Worm (Caenorhabditis elegans) whole organism, early embryonic: Measurements from ENCODE around the gene col-8.

ENCODE experiments used
- B0310.2 ChIP-seq: sonication (generic microtip); optimal IDR thresholded peaks from 2 replicates; lab custom pipeline; 2016; ENCODE audit warnings: mild to moderate bottlenecking, missing genetic modification characterization, missing compliant biosample characterization
- F13C5.2 ChIP-seq: sonication (generic microtip); optimal IDR thresholded peaks from 2 replicates; lab custom pipeline; 2017; ENCODE audit warnings: mild to moderate bottlenecking, missing genetic modification characterization, inconsistent platforms, missing compliant biosample characterization
- aly-1 ChIP-seq: sonication (generic microtip); optimal IDR thresholded peaks from 2 replicates; lab custom pipeline; 2016; ENCODE audit warnings: missing genetic modification characterization, missing compliant biosample characterization
- ama-1 ChIP-seq: fragments of 150-350 bp; optimal IDR thresholded peaks from 2 replicates; lab custom pipeline; 2014
- ceh-13 ChIP-seq: fragments of 200-800 bp; sonication (Bioruptor generic); optimal IDR thresholded peaks from 2 replicates; lab custom pipeline; 2018; ENCODE audit warnings: mild to moderate bottlenecking, missing genetic modification characterization, missing compliant biosample characterization
- ceh-36 ChIP-seq: sonication (generic microtip); optimal IDR thresholded peaks from 2 replicates; lab custom pipeline; 2016; ENCODE audit warnings: missing genetic modification characterization, inconsistent platforms, missing compliant biosample characterization
- ets-7 ChIP-seq: sonication (generic microtip); optimal IDR thresholded peaks from 2 replicates; lab custom pipeline; 2016; ENCODE audit warnings: missing genotype, missing genetic modification characterization, missing compliant biosample characterization
- flt-1 ChIP-seq: fragments of 200-800 bp; sonication (Bioruptor generic); IDR thresholded peaks from 2 replicates; pipeline ENCODE4 v1.3.6; 2022; ENCODE audit warnings: missing genetic modification characterization, missing compliant biosample characterization
- hmbx-1 ChIP-seq: sonication (generic microtip); optimal IDR thresholded peaks from 2 replicates; lab custom pipeline; 2016; ENCODE audit warnings: mild to moderate bottlenecking, missing genetic modification characterization, missing compliant biosample characterization
- hmg-4 ChIP-seq: fragments of 200-800 bp; sonication (Bioruptor generic); optimal IDR thresholded peaks from 2 replicates; lab custom pipeline; 2018; ENCODE audit warnings: mild to moderate bottlenecking, missing genetic modification characterization, missing compliant biosample characterization
- hnd-1 ChIP-seq: sonication (generic microtip); optimal IDR thresholded peaks from 2 replicates; lab custom pipeline; 2016; ENCODE audit warnings: missing genetic modification characterization, missing compliant biosample characterization
- pes-1 ChIP-seq: fragments of 200-800 bp; sonication (Bioruptor generic); IDR thresholded peaks from 2 replicates; pipeline ENCODE4 v1.3.6; 2022; ENCODE audit warnings: missing genetic modification reagents, missing genetic modification characterization, missing compliant biosample characterization
- scrt-1 ChIP-seq: fragments of 200-800 bp; sonication (Bioruptor generic); IDR thresholded peaks from 2 replicates; pipeline ENCODE4 v1.3.6; 2022; ENCODE audit warnings: missing genetic modification characterization, missing compliant biosample characterization
- sea-1 ChIP-seq: fragments of 200-800 bp; sonication (Bioruptor generic); conservative IDR thresholded peaks from 2 replicates; pipeline ENCODE4 v1.3.6; 2022; ENCODE audit warnings: missing genetic modification characterization, missing compliant biosample characterization
- tbx-11 ChIP-seq: fragments of 200-800 bp; sonication (Bioruptor generic); IDR thresholded peaks from 2 replicates; pipeline ENCODE4 v1.3.6; 2022; ENCODE audit warnings: missing genetic modification characterization, missing compliant biosample characterization
- tbx-37 ChIP-seq: fragments of 200-800 bp; sonication (Bioruptor generic); conservative IDR thresholded peaks from 2 replicates; pipeline ENCODE4 v1.3.6; 2022; ENCODE audit warnings: missing genetic modification reagents, missing genetic modification characterization, missing compliant biosample characterization
- tra-4 ChIP-seq: sonication (generic microtip); optimal IDR thresholded peaks from 2 replicates; lab custom pipeline; 2017; ENCODE audit warnings: missing genetic modification characterization, missing compliant biosample characterization

Gene col-8

DNA sequence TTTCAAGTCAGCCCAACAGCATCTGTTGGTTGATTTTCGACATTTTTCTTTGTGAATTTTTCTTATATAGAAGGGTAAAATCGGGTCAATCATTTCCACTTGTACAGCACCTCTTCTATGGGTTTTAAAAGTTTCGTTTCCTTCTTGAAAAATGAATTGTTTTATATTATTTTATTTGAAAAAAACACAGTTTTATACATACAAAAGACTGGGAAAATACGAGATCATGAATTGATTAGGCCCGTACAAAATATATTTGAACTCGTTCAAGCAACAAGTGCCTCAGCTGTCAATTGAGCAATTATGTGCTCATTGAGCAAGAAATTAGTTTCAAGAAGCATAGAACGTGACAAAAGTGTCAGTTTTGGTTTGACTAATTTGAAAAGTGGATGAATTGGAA, 18.3 kb downstream of the col-8 start:
- TF ChIP-seq F13C5.2 (tag; lab: Kevin White, UChicago) (no peak), sea-1 (GFP tag; lab: Robert Waterston, UW) (no peak), hmbx-1 (tag; lab: Kevin White, UChicago) (no peak), aly-1 (tag; lab: Kevin White, UChicago) (no peak), flt-1 (no peak), scrt-1 (no peak), ceh-36 (tag; lab: Kevin White, UChicago) (no peak), ets-7 (no peak), pes-1 (GFP tag; lab: Robert Waterston, UW) (no peak), tbx-11 (no peak), B0310.2 (tag; lab: Kevin White, UChicago) (no peak), hnd-1 (tag; lab: Kevin White, UChicago) (no peak), tbx-37 (no peak), ama-1 (lab: Kevin White, UChicago) (no peak), hmg-4 (GFP tag; lab: Kevin White, UChicago) (no peak), ceh-13 (no peak)

DNA sequence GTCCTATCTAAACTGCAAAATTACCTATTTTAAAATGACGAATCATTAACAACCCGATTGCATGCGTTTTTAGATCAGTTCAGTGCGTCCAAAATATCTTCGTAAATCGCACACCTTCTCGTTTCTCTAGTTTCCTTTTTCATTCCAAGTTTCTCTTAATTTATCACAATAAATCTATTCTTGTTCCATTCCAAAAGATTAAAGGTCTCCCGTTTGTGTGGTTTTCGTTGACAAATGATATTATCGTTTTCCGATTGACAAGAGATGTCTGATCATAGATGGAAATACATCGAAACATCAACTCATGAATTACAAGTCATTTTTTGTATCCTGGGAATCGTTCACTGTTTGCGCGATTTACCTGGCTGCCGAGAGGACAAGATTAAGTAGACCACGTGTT, 27.2 kb downstream of the col-8 start:
- no peak for TF ChIP-seq ceh-36 (tag; lab: Kevin White, UChicago)

DNA sequence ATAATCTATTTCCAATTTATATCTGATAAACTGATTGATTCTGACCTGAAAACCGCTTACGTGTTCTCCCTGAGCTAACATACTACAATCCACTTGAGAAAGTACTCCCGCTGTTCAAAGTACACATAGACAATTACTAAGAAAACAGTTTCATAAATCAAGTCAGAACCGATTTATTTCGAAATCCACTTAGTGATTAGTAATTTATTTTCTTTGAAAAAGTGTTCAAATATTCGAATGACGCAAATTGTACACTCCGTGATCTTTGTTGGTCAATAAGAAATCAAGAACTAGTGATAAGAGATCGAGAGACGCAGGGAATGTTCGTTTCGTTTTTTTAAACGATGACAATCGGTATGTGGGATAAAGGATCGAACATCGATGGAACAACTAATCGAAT, 27.9 kb downstream of the col-8 start:
- TF ChIP-seq aly-1 (tag; lab: Kevin White, UChicago) (no peak), B0310.2 (tag; lab: Kevin White, UChicago) (no peak), ceh-36 (tag; lab: Kevin White, UChicago) (no peak), flt-1 (no peak), ceh-13 (no peak), hnd-1 (tag; lab: Kevin White, UChicago) (no peak), ama-1 (lab: Kevin White, UChicago) (no peak), sea-1 (GFP tag; lab: Robert Waterston, UW) (no peak), F13C5.2 (tag; lab: Kevin White, UChicago) (no peak), pes-1 (GFP tag; lab: Robert Waterston, UW) (no peak), tra-4 (tag; lab: Kevin White, UChicago) (no peak), ets-7 (no peak), hmbx-1 (tag; lab: Kevin White, UChicago) (no peak), hmg-4 (GFP tag; lab: Kevin White, UChicago) (no peak), scrt-1 (no peak), tbx-37 (no peak)

ce11 chrIII:6991465-6991864, 28.9 kb downstream of the col-8 start:
- no peak for TF ChIP-seq hnd-1 (tag; lab: Kevin White, UChicago)
- TF ChIP-seq hmg-4 (GFP tag; lab: Kevin White, UChicago), result no peak
- TF ChIP-seq tra-4 (tag; lab: Kevin White, UChicago), result no peak
- no peak for TF ChIP-seq hmbx-1 (tag; lab: Kevin White, UChicago)
- TF ChIP-seq ets-7, result no peak
- TF ChIP-seq ceh-36 (tag; lab: Kevin White, UChicago), result no peak
- no peak for TF ChIP-seq tbx-11
- TF ChIP-seq ama-1 (lab: Kevin White, UChicago), result no peak
- TF ChIP-seq sea-1 (GFP tag; lab: Robert Waterston, UW), result no peak
- no peak for TF ChIP-seq ceh-13
- no peak for TF ChIP-seq scrt-1
- no peak for TF ChIP-seq aly-1 (tag; lab: Kevin White, UChicago)

DNA sequence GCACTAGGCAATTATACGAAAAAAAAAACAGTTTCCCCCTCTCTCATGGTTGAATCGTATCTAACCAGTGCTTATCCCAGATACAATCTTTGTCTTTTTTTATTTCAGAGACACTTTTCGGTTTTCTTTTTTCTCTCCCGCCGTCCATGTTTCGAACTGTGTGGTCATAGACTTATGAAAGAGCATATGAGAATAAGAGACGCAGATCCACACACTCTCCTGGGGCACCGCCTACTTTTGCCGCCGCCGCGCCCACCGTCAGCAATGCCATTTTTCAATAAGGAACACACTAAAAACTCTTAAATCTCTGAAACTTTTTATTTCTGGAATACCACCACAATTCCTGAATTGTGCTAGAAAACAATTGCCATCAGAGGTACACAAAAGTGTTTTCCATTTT, 30.5 kb downstream of the col-8 start, which contains the start of gene prk-1:
Gene prk-1 (plus strand): TSS at position 269 of the 400 bp plus-strand sequence.
- TF ChIP-seq flt-1, result no peak
- no peak for TF ChIP-seq ets-7
- no peak for TF ChIP-seq scrt-1
- no peak for TF ChIP-seq aly-1 (tag; lab: Kevin White, UChicago)
- TF ChIP-seq ceh-13, result no peak
- TF ChIP-seq hmg-4 (GFP tag; lab: Kevin White, UChicago), result no peak
- TF ChIP-seq tbx-11, result no peak
- TF ChIP-seq pes-1 (GFP tag; lab: Robert Waterston, UW), result no peak
- no peak for TF ChIP-seq sea-1 (GFP tag; lab: Robert Waterston, UW)
- TF ChIP-seq hmbx-1 (tag; lab: Kevin White, UChicago), result no peak
- TF ChIP-seq B0310.2 (tag; lab: Kevin White, UChicago), result no peak

DNA sequence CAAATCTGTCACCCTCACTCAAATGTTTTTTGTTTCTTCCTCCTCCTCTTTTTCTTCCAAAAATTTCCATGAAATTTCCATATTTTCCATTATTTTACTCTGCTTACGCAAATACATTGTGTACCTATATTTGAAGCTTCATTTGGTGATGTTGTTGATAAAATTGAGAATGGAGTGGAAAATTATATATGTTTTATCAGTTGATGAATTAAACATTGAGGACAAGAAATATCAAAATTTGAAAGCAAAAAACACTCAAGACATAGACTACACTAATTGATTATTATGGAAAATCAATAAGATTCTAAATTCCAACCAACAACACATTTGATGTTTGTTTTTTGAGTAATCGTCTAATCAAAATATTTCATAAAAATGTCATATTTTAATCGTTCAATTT, 31.2 kb downstream of the col-8 start:
- TF ChIP-seq hmg-4 (GFP tag; lab: Kevin White, UChicago) (no peak), hmbx-1 (tag; lab: Kevin White, UChicago) (no peak), tra-4 (tag; lab: Kevin White, UChicago) (no peak), ets-7 (no peak), scrt-1 (no peak), tbx-11 (no peak), tbx-37 (no peak), pes-1 (GFP tag; lab: Robert Waterston, UW) (no peak), B0310.2 (tag; lab: Kevin White, UChicago) (no peak), hnd-1 (tag; lab: Kevin White, UChicago) (no peak), F13C5.2 (tag; lab: Kevin White, UChicago) (no peak), ceh-36 (tag; lab: Kevin White, UChicago) (no peak), flt-1 (no peak), sea-1 (GFP tag; lab: Robert Waterston, UW) (no peak), aly-1 (tag; lab: Kevin White, UChicago) (no peak), ceh-13 (no peak), ama-1 (lab: Kevin White, UChicago) (no peak)

DNA sequence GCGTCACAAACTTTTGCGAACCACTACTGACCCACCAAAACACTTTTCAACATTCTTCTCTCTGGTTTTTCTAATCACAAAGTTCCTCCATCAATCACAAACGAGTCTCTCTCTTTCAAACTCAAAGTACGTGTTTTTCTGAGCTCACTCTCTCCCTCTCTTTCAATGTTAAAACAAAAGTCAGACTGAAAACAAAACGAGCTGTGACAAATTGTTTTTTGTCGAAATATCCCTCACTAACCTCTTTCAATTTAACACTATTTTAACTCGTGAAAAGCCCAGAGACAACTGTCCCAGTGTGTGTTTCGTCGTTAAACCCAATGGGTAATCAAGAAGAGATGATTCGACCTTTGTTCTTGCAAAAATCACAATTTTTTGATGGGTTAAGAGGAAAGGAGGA, 32.3 kb downstream of the col-8 start:
- TF ChIP-seq ceh-13 (no peak), flt-1 (no peak), tbx-11 (no peak), hmg-4 (GFP tag; lab: Kevin White, UChicago) (no peak), pes-1 (GFP tag; lab: Robert Waterston, UW) (no peak), B0310.2 (tag; lab: Kevin White, UChicago) (no peak), ama-1 (lab: Kevin White, UChicago) (no peak), tbx-37 (no peak), aly-1 (tag; lab: Kevin White, UChicago) (no peak), F13C5.2 (tag; lab: Kevin White, UChicago) (no peak)
